Worm (Caenorhabditis elegans): ENCODE results near the gene tkr-1.

- TF ChIP-seq nhr-76 (tag; optimal IDR thresholded peaks at IDR 0.05) = no peak
- no peak for TF ChIP-seq madf-9 (GFP tag; conservative IDR thresholded peaks at IDR 0.05)
- no peak for TF ChIP-seq madf-5 (GFP tag; IDR thresholded peaks at IDR 0.05)
- no peak for TF ChIP-seq ama-1 (optimal IDR thresholded peaks at IDR 0.05)
- TF ChIP-seq ceh-82 (tag; optimal IDR thresholded peaks at IDR 0.05) = no peak
- no peak for TF ChIP-seq ces-1 (GFP tag; optimal IDR thresholded peaks at IDR 0.05)
- TF ChIP-seq lin-1 (GFP tag; IDR thresholded peaks at IDR 0.05) = no peak
- TF ChIP-seq T26A8.4 (GFP tag; IDR thresholded peaks at IDR 0.05) = no peak
- no peak for TF ChIP-seq set-16 (GFP tag; IDR thresholded peaks at IDR 0.05)
- no peak for TF ChIP-seq egl-27 (tag; optimal IDR thresholded peaks at IDR 0.05)
- TF ChIP-seq zfp-2 (tag; optimal IDR thresholded peaks at IDR 0.05) = no peak
- TF ChIP-seq mep-1 (tag; optimal IDR thresholded peaks at IDR 0.05) = no peak
- no peak for TF ChIP-seq pha-4 (GFP tag; IDR thresholded peaks at IDR 0.05)
- TF ChIP-seq pha-4 (tag; optimal IDR thresholded peaks at IDR 0.05) = no peak
These were observed 1.9 kb downstream of the tkr-1 start, which contains the start of gene C38C10.3 for ce11 chrIII:9385543-9385942.
